Fruit fly (Drosophila melanogaster): ENCODE data around the gene CG6661.

The CG6661 gene

dm6 chr3L:14037655-14038644 is 3.4 kb downstream of the CG6661 start (continued):
- no peak for TF ChIP-seq mam (GFP tag; optimal IDR thresholded peaks at IDR 0.05)
- TF ChIP-seq Fer2 (tag; optimal IDR thresholded peaks at IDR 0.05) = no peak
- no peak for TF ChIP-seq Bteb2 (GFP tag; optimal IDR thresholded peaks at IDR 0.05)
- no peak for TF ChIP-seq dmrt11E (tag; optimal IDR thresholded peaks at IDR 0.05)
- TF ChIP-seq CG11247 (GFP tag; IDR thresholded peaks at IDR 0.05) = no peak
- no peak for TF ChIP-seq schlank (tag; optimal IDR thresholded peaks at IDR 0.05)
- no peak for TF ChIP-seq CG6254 (GFP tag; optimal IDR thresholded peaks at IDR 0.05)
- no peak for TF ChIP-seq CG14860 (GFP tag; IDR thresholded peaks at IDR 0.05; ENCODE audit: partially characterized antibody)
- TF ChIP-seq rib (GFP tag; IDR thresholded peaks at IDR 0.05) = peak; percentile 80; the same call in 1 of the 2 replicates
- TF ChIP-seq nerfin-1 (tag; optimal IDR thresholded peaks at IDR 0.05) = peak; percentile 37
- TF ChIP-seq exex (tag; optimal IDR thresholded peaks at IDR 0.05) = no peak
- TF ChIP-seq CG6272 (GFP tag; IDR thresholded peaks at IDR 0.05) = no peak
- TF ChIP-seq CG43689 (GFP tag; IDR thresholded peaks at IDR 0.05) = no peak
- TF ChIP-seq CG8944 (GFP tag; optimal IDR thresholded peaks at IDR 0.05) = no peak
- TF ChIP-seq sima (GFP tag; optimal IDR thresholded peaks at IDR 0.05) = no peak
- no peak for TF ChIP-seq vnd (GFP tag; IDR thresholded peaks at IDR 0.05; ENCODE audit: partially characterized antibody)
- no peak for TF ChIP-seq Hr3 (GFP tag; optimal IDR thresholded peaks at IDR 0.05)
- TF ChIP-seq CG42726 (GFP tag; IDR thresholded peaks at IDR 0.05; ENCODE audit: partially characterized antibody) = no peak
- no peak for TF ChIP-seq az2 (GFP tag; optimal IDR thresholded peaks at IDR 0.05)
- no peak for TF ChIP-seq trem (tag; optimal IDR thresholded peaks at IDR 0.05)
- no peak; the same call in 1 of the 2 replicates for TF ChIP-seq seq (GFP tag; IDR thresholded peaks at IDR 0.05)
- TF ChIP-seq so (GFP tag; IDR thresholded peaks at IDR 0.05) = no peak
- peak; percentile 17 for TF ChIP-seq sqz (GFP tag; optimal IDR thresholded peaks at IDR 0.05)
- TF ChIP-seq slbo (GFP tag; IDR thresholded peaks at IDR 0.05) = peak; percentile 6; the same call in 1 of the 2 replicates
- TF ChIP-seq br (optimal IDR thresholded peaks at IDR 0.05) = no peak
- TF ChIP-seq Dad (GFP tag; optimal IDR thresholded peaks at IDR 0.05) = no peak
- TF ChIP-seq CG12219 (GFP tag; optimal IDR thresholded peaks at IDR 0.05) = peak; percentile 16
- TF ChIP-seq CG31441 (GFP tag; IDR thresholded peaks at IDR 0.05) = no peak
- no peak for TF ChIP-seq CG10274 (GFP tag; optimal IDR thresholded peaks at IDR 0.05)
- no peak for TF ChIP-seq C15 (GFP tag; IDR thresholded peaks at IDR 0.05)
- TF ChIP-seq dimm (GFP tag; IDR thresholded peaks at IDR 0.05) = no peak
- no peak for TF ChIP-seq CG2202 (tag; optimal IDR thresholded peaks at IDR 0.05)
- TF ChIP-seq pnt (GFP tag; optimal IDR thresholded peaks at IDR 0.05) = no peak
- no peak for TF ChIP-seq Atf6 (GFP tag; IDR thresholded peaks at IDR 0.05)
- no peak for TF ChIP-seq onecut (GFP tag; IDR thresholded peaks at IDR 0.05)
- TF ChIP-seq pita (GFP tag; optimal IDR thresholded peaks at IDR 0.05) = no peak
- no peak for TF ChIP-seq CG1792 (GFP tag; optimal IDR thresholded peaks at IDR 0.05)
- peak; percentile 30 for TF ChIP-seq tx (GFP tag; optimal IDR thresholded peaks at IDR 0.05)
- TF ChIP-seq Gsc (GFP tag; IDR thresholded peaks at IDR 0.05) = no peak
- TF ChIP-seq CG10147 (GFP tag; optimal IDR thresholded peaks at IDR 0.05) = no peak
- TF ChIP-seq cas (GFP tag; IDR thresholded peaks at IDR 0.05) = no peak
- no peak for TF ChIP-seq CG3838 (GFP tag; optimal IDR thresholded peaks at IDR 0.05)
- TF ChIP-seq CG7839 (tag; optimal IDR thresholded peaks at IDR 0.05) = no peak
- no peak for TF ChIP-seq CG15696 (tag; optimal IDR thresholded peaks at IDR 0.05)
- no peak for TF ChIP-seq CG17328 (GFP tag; IDR thresholded peaks at IDR 0.05)
- TF ChIP-seq CG12104 (GFP tag; optimal IDR thresholded peaks at IDR 0.05) = no peak
- TF ChIP-seq HLHmδ (GFP tag; optimal IDR thresholded peaks at IDR 0.05) = no peak
- peak; percentile 31; the same call in 1 of the 2 replicates for TF ChIP-seq CG14014 (GFP tag; IDR thresholded peaks at IDR 0.05)
- TF ChIP-seq Dek (tag; optimal IDR thresholded peaks at IDR 0.05) = no peak
- TF ChIP-seq NfI (GFP tag; optimal IDR thresholded peaks at IDR 0.05) = no peak
